Fruit fly (Drosophila melanogaster) whole organism, embryonic: Measurements from ENCODE around the gene CG14966.

Source experiments
- Atf6 ChIP-seq: fragments of 200-800 bp; sonication (Bioruptor generic); IDR thresholded peaks from 2 replicates; pipeline ENCODE4 v1.3.6; 2022; ENCODE audit warnings: missing biosample characterization, missing genetic modification characterization
- B-H1 ChIP-seq: fragments of 200-800 bp; sonication (Bioruptor generic); IDR thresholded peaks from 3 replicates; pipeline ENCODE4 v1.3.6; 2022; ENCODE audit warnings: missing biosample characterization, missing genetic modification characterization
- B-H2 ChIP-seq: fragments of 200-800 bp; sonication (Bioruptor generic); optimal IDR thresholded peaks from 2 replicates; lab custom pipeline; 2018; ENCODE audit warnings: missing biosample characterization, mild to moderate bottlenecking, missing genetic modification characterization
- BEAF-32 ChIP-seq: fragments of 200-800 bp; sonication (Bioruptor generic); optimal IDR thresholded peaks from 3 replicates; lab custom pipeline; 2017; ENCODE audit warnings: missing biosample characterization, missing genetic modification characterization, mild to moderate bottlenecking, moderate library complexity, missing genetic modification reagents
- CG10209 ChIP-seq: fragments of 200-800 bp; sonication (Bioruptor generic); optimal IDR thresholded peaks from 3 replicates; lab custom pipeline; 2017; ENCODE audit warnings: missing biosample characterization, mild to moderate bottlenecking, missing genetic modification characterization, missing genetic modification reagents
- CG1024 ChIP-seq: fragments of 200-800 bp; sonication (Bioruptor generic); IDR thresholded peaks from 2 replicates; pipeline ENCODE4 v1.3.6; 2022; ENCODE audit warnings: missing biosample characterization, missing genetic modification characterization
- CG11093 ChIP-seq: fragments of 200-800 bp; sonication (Bioruptor generic); IDR thresholded peaks from 3 replicates; pipeline ENCODE4 v1.3.6; 2022; ENCODE audit warnings: missing biosample characterization, missing genetic modification characterization
- CG11504 ChIP-seq: fragments of 200-800 bp; sonication (Bioruptor generic); optimal IDR thresholded peaks from 3 replicates; lab custom pipeline; 2019; ENCODE audit warnings: missing biosample characterization, mild to moderate bottlenecking, missing genetic modification characterization, moderate library complexity
- CG15269 ChIP-seq: fragments of 200-800 bp; sonication (Bioruptor generic); optimal IDR thresholded peaks from 2 replicates; lab custom pipeline; 2018; ENCODE audit warnings: missing biosample characterization, mild to moderate bottlenecking, missing genetic modification characterization, moderate library complexity
- CG1602 ChIP-seq: fragments of 200-800 bp; sonication (Bioruptor generic); optimal IDR thresholded peaks from 3 replicates; lab custom pipeline; 2016; ENCODE audit warnings: missing biosample characterization, missing genetic modification characterization
- CG17186 ChIP-seq: fragments of 200-800 bp; sonication (Bioruptor generic); optimal IDR thresholded peaks from 3 replicates; lab custom pipeline; 2017; ENCODE audit warnings: missing biosample characterization, missing genetic modification reagents, missing genetic modification characterization
- CG18476 ChIP-seq: fragments of 200-800 bp; sonication (Bioruptor generic); optimal IDR thresholded peaks from 2 replicates; lab custom pipeline; 2016; ENCODE audit warnings: missing biosample characterization, mild to moderate bottlenecking, missing genetic modification characterization
- CG18764 ChIP-seq: fragments of 200-800 bp; sonication (Bioruptor generic); optimal IDR thresholded peaks from 3 replicates; lab custom pipeline; 2016; ENCODE audit warnings: missing biosample characterization, missing genetic modification characterization
- CG2116 ChIP-seq: fragments of 200-800 bp; sonication (Bioruptor generic); optimal IDR thresholded peaks from 3 replicates; lab custom pipeline; 2018; ENCODE audit warnings: missing biosample characterization, mild to moderate bottlenecking, missing genetic modification characterization
- CG2199 ChIP-seq: fragments of 200-800 bp; sonication (Bioruptor generic); IDR thresholded peaks from 3 replicates; pipeline ENCODE4 v1.3.6; 2022; ENCODE audit warnings: missing biosample characterization, missing genetic modification characterization
- CG3407 ChIP-seq: fragments of 200-800 bp; sonication (Bioruptor generic); optimal IDR thresholded peaks from 2 replicates; lab custom pipeline; 2018; ENCODE audit warnings: missing biosample characterization, mild to moderate bottlenecking, missing genetic modification characterization
- CG34422 ChIP-seq: fragments of 200-800 bp; sonication (Bioruptor generic); IDR thresholded peaks from 3 replicates; pipeline ENCODE4 v1.3.6; 2022; ENCODE audit warnings: missing biosample characterization, missing genetic modification characterization
- CG4328 ChIP-seq: fragments of 200-800 bp; sonication (Bioruptor generic); optimal IDR thresholded peaks from 3 replicates; lab custom pipeline; 2017; ENCODE audit warnings: missing biosample characterization, missing genetic modification reagents, missing genetic modification characterization
- D19A ChIP-seq: fragments of 200-800 bp; optimal IDR thresholded peaks from 3 replicates; lab custom pipeline; 2019; ENCODE audit warnings: missing biosample characterization, mild to moderate bottlenecking, missing genetic modification characterization, moderate library complexity
- Med ChIP-seq: fragments of 200-800 bp; sonication (Bioruptor generic); peaks from one replicate; lab custom pipeline; 2016; ENCODE audit warnings: missing biosample characterization, missing genetic modification characterization, mild to moderate bottlenecking, inconsistent platforms, moderate library complexity
- Rx ChIP-seq: fragments of 200-800 bp; sonication (Bioruptor generic); IDR thresholded peaks from 2 replicates; pipeline ENCODE4 v1.3.6; 2022; ENCODE audit warnings: missing biosample characterization, missing genetic modification characterization
- Sox102F ChIP-seq: fragments of 200-800 bp; sonication (Bioruptor generic); optimal IDR thresholded peaks from 2 replicates; lab custom pipeline; 2018; ENCODE audit warnings: missing biosample characterization, mild to moderate bottlenecking, missing genetic modification characterization, moderate library complexity
- Spps ChIP-seq: fragments of 200-800 bp; sonication (Bioruptor generic); optimal IDR thresholded peaks from 2 replicates; lab custom pipeline; 2018; ENCODE audit warnings: missing biosample characterization, mild to moderate bottlenecking, missing genetic modification characterization
- Sry-δ ChIP-seq: fragments of 200-800 bp; sonication (Bioruptor generic); optimal IDR thresholded peaks from 2 replicates; lab custom pipeline; 2016; ENCODE audit warnings: missing biosample characterization, missing genetic modification characterization
- Usf ChIP-seq: fragments of 200-800 bp; sonication (Bioruptor generic); optimal IDR thresholded peaks from 2 replicates; lab custom pipeline; 2017; ENCODE audit warnings: missing genotype, missing biosample characterization, missing genetic modification characterization
- Xbp1 ChIP-seq: fragments of 200-800 bp; sonication (Bioruptor generic); optimal IDR thresholded peaks from 3 replicates; lab custom pipeline; 2016; ENCODE audit warnings: missing biosample characterization, mild to moderate bottlenecking, missing genetic modification characterization
- chinmo ChIP-seq: fragments of 200-800 bp; sonication (Bioruptor generic); IDR thresholded peaks from 4 replicates; pipeline ENCODE4 v1.3.6; 2022; ENCODE audit warnings: missing biosample characterization, missing genetic modification characterization; ENCODE audit not compliant: partially characterized antibody
- crc ChIP-seq: fragments of 200-800 bp; sonication (Bioruptor generic); optimal IDR thresholded peaks from 2 replicates; lab custom pipeline; 2016; ENCODE audit warnings: missing biosample characterization, missing genetic modification characterization
- dm ChIP-seq: fragments of 200-800 bp; sonication (Bioruptor generic); optimal IDR thresholded peaks from 3 replicates; lab custom pipeline; 2016; ENCODE audit warnings: missing biosample characterization, missing genetic modification characterization
- en ChIP-seq: fragments of 200-800 bp; sonication (Bioruptor generic); optimal IDR thresholded peaks from 2 replicates; lab custom pipeline; 2016; ENCODE audit warnings: missing biosample characterization, missing genetic modification characterization
- ewg ChIP-seq: fragments of 200-800 bp; sonication (Bioruptor generic); optimal IDR thresholded peaks from 3 replicates; lab custom pipeline; 2017; ENCODE audit warnings: mild to moderate bottlenecking, missing biosample characterization, missing genetic modification reagents, missing genetic modification characterization
- fu2 ChIP-seq: fragments of 200-800 bp; sonication (Bioruptor generic); optimal IDR thresholded peaks from 2 replicates; lab custom pipeline; 2016; ENCODE audit warnings: missing biosample characterization, missing genetic modification characterization
- gfzf ChIP-seq: fragments of 200-800 bp; sonication (Bioruptor generic); optimal IDR thresholded peaks from 2 replicates; lab custom pipeline; 2016; ENCODE audit warnings: missing biosample characterization, mild to moderate bottlenecking, missing genetic modification characterization, moderate library complexity
- gsb-n ChIP-seq: fragments of 200-800 bp; sonication (Bioruptor generic); optimal IDR thresholded peaks from 3 replicates; lab custom pipeline; 2018; ENCODE audit warnings: missing biosample characterization, mild to moderate bottlenecking, missing genetic modification characterization
- gt ChIP-seq: fragments of 200-800 bp; sonication (Bioruptor generic); IDR thresholded peaks from 2 replicates; pipeline ENCODE4 v1.3.6; 2022; ENCODE audit warnings: missing biosample characterization, missing genetic modification characterization
- jigr1 ChIP-seq: fragments of 200-800 bp; sonication (Bioruptor generic); IDR thresholded peaks from 3 replicates; pipeline ENCODE4 v1.3.6; 2022; ENCODE audit warnings: missing biosample characterization, missing genetic modification characterization
- jing ChIP-seq: fragments of 200-800 bp; sonication (Bioruptor generic); optimal IDR thresholded peaks from 2 replicates; lab custom pipeline; 2018; ENCODE audit warnings: missing biosample characterization, mild to moderate bottlenecking, missing genetic modification characterization
- lab ChIP-seq: fragments of 200-800 bp; sonication (Bioruptor generic); optimal IDR thresholded peaks from 3 replicates; lab custom pipeline; 2017; ENCODE audit warnings: missing biosample characterization, missing genetic modification characterization, mild to moderate bottlenecking, moderate library complexity, missing genetic modification reagents
- mirr ChIP-seq: fragments of 200-800 bp; sonication (Bioruptor generic); optimal IDR thresholded peaks from 3 replicates; lab custom pipeline; 2018; ENCODE audit warnings: missing biosample characterization, mild to moderate bottlenecking, missing genetic modification characterization
- nerfin-1 ChIP-seq: fragments of 200-800 bp; sonication (Bioruptor generic); optimal IDR thresholded peaks from 3 replicates; lab custom pipeline; 2019; ENCODE audit warnings: missing biosample characterization, mild to moderate bottlenecking, missing genetic modification characterization, moderate library complexity
- phol ChIP-seq: fragments of 200-800 bp; sonication (Bioruptor generic); optimal IDR thresholded peaks from 3 replicates; lab custom pipeline; 2018; ENCODE audit warnings: missing biosample characterization, mild to moderate bottlenecking, missing genetic modification characterization, moderate library complexity
- pita ChIP-seq: fragments of 200-800 bp; sonication (Bioruptor generic); optimal IDR thresholded peaks from 2 replicates; lab custom pipeline; 2017; ENCODE audit warnings: missing biosample characterization, mild to moderate bottlenecking, missing genetic modification characterization
- row ChIP-seq: fragments of 200-800 bp; sonication (Bioruptor generic); IDR thresholded peaks from 3 replicates; pipeline ENCODE4 v1.3.6; 2022; ENCODE audit warnings: missing biosample characterization, missing genetic modification characterization
- schlank ChIP-seq: fragments of 200-800 bp; sonication (Bioruptor generic); optimal IDR thresholded peaks from 2 replicates; lab custom pipeline; 2018; ENCODE audit warnings: missing biosample characterization, mild to moderate bottlenecking, missing genetic modification characterization
- sens-2 ChIP-seq: fragments of 200-800 bp; sonication (Bioruptor generic); IDR thresholded peaks from 2 replicates; pipeline ENCODE4 v1.3.6; 2022; ENCODE audit warnings: missing biosample characterization, missing genetic modification characterization
- sisA ChIP-seq: fragments of 200-800 bp; sonication (Bioruptor generic); IDR thresholded peaks from 2 replicates; pipeline ENCODE4 v1.3.6; 2022; ENCODE audit warnings: missing biosample characterization, missing genetic modification characterization
- trh ChIP-seq: fragments of 200-800 bp; sonication (Bioruptor generic); optimal IDR thresholded peaks from 2 replicates; lab custom pipeline; 2016; ENCODE audit warnings: missing biosample characterization, missing genetic modification characterization
- unc-4 ChIP-seq: fragments of 200-800 bp; sonication (Bioruptor generic); IDR thresholded peaks from 2 replicates; pipeline ENCODE4 v1.3.6; 2022; ENCODE audit warnings: missing biosample characterization, missing genetic modification characterization; ENCODE audit not compliant: partially characterized antibody
- vvl ChIP-seq: fragments of 200-800 bp; sonication (Bioruptor generic); IDR thresholded peaks from 2 replicates; pipeline ENCODE4 v1.3.6; 2022; ENCODE audit warnings: missing biosample characterization, missing genetic modification characterization

CG14966 gene

dm6 chr3L:3159309-3160194, 37.9 kb downstream of the CG14966 start, which contains the start of the genes ND-30 and CG15812 (continued):
- TF ChIP-seq CG17186 (GFP tag; lab: Kevin White, UChicago) (no peak), CG11504 (tag; lab: Kevin White, UChicago) (no peak), CG4328 (GFP tag; lab: Kevin White, UChicago) (no peak), gt (GFP tag; lab: Robert Waterston, UW) (no peak), nerfin-1 (peak; percentile 3), Xbp1 (no peak), lab (GFP tag; lab: Kevin White, UChicago) (no peak), CG18476 (no peak), row (GFP tag; lab: Robert Waterston, UW) (peak; percentile 73), trh (GFP tag; lab: Kevin White, UChicago) (no peak), fu2 (GFP tag; lab: Kevin White, UChicago) (no peak), CG2199 (GFP tag; lab: Robert Waterston, UW) (no peak), Usf (GFP tag; lab: Kevin White, UChicago) (no peak), CG11093 (no peak), sens-2 (no peak), CG3407 (GFP tag; lab: Kevin White, UChicago) (no peak), CG15269 (tag; lab: Kevin White, UChicago) (no peak), vvl (GFP tag; lab: Robert Waterston, UW) (no peak), CG1024 (GFP tag; lab: Robert Waterston, UW) (no peak), Spps (tag; lab: Kevin White, UChicago) (no peak), chinmo (GFP tag; lab: Robert Waterston, UW) (0 out of 4 replicates have a peak, but pooled peaks have one; percentile 29), Sry-δ (GFP tag; lab: Kevin White, UChicago) (no peak), sisA (GFP tag; lab: Robert Waterston, UW) (no peak), B-H2 (GFP tag; lab: Kevin White, UChicago) (no peak), CG18764 (GFP tag; lab: Kevin White, UChicago) (no peak), CG10209 (GFP tag; lab: Kevin White, UChicago) (no peak), dm (GFP tag; lab: Kevin White, UChicago) (no peak), B-H1 (GFP tag; lab: Robert Waterston, UW) (no peak), en (no peak), Atf6 (GFP tag; lab: Robert Waterston, UW) (no peak), schlank (tag; lab: Kevin White, UChicago) (no peak), CG34422 (GFP tag; lab: Robert Waterston, UW) (no peak), CG2116 (GFP tag; lab: Kevin White, UChicago) (peak; percentile 39), Rx (GFP tag; lab: Robert Waterston, UW) (no peak), gfzf (GFP tag; lab: Kevin White, UChicago) (peak; percentile 45), gsb-n (tag; lab: Kevin White, UChicago) (no peak), D19A (no peak), phol (tag; lab: Kevin White, UChicago) (peak; percentile 34), jing (GFP tag; lab: Kevin White, UChicago) (no peak), Med (GFP tag; lab: Kevin White, UChicago) (no peak), BEAF-32 (GFP tag; lab: Kevin White, UChicago) (peak; percentile 20), ewg (GFP tag; lab: Kevin White, UChicago) (no peak), crc (GFP tag; lab: Kevin White, UChicago) (no peak), unc-4 (GFP tag; lab: Robert Waterston, UW) (no peak), pita (GFP tag; lab: Kevin White, UChicago) (no peak), mirr (GFP tag; lab: Kevin White, UChicago) (no peak), jigr1 (no peak), CG1602 (GFP tag; lab: Kevin White, UChicago) (peak; percentile 45), Sox102F (GFP tag; lab: Kevin White, UChicago) (no peak)
